Fruit fly (Drosophila melanogaster) whole organism: ENCODE data around the gene CG34241.

Source experiments
- CG8478 ChIP-seq: fragments of >200 bp; optimal IDR thresholded peaks from 2 replicates; lab custom pipeline; 2018; ENCODE audit warnings: inconsistent platforms
- Dll ChIP-seq: fragments of >200 bp; optimal IDR thresholded peaks from 2 replicates; lab custom pipeline; 2017
- psq ChIP-seq: fragments of >200 bp; optimal IDR thresholded peaks from 2 replicates; lab custom pipeline; 2017

DNA sequence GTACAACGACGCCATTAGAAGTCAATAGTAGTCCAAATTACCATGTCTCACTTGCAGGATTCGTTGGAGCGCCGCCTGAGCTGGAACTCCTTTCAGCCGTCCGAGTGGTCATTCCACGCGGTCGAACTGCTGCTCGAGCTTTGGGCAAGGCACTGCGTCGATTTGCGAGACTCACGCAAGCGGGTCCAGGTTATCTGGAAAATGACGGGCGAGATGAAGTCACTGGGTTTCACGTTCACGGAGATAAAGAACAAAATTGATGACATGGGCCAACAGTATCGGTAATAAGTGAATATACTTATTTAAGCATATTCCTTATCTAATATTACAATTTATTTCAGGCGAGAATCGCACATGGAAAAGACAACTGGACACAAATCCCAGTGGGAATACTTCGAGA, 9.1 kb upstream of the CG34241 start:
- TF ChIP-seq psq (lab: Kevin White, UChicago) (no peak), Dll (lab: Kevin White, UChicago) (no peak), CG8478 (lab: Kevin White, UChicago) (no peak)
